Worm (Caenorhabditis elegans) whole organism, early embryonic: ENCODE results near the gene F01G4.4.
A peak's percentile ranks its signal among the peaks of the same experiment; 100 is the strongest.

Source experiments
- B0310.2 ChIP-seq: sonication (generic microtip); optimal IDR thresholded peaks from 2 replicates; lab custom pipeline; 2016; ENCODE audit warnings: mild to moderate bottlenecking, missing genetic modification characterization, missing compliant biosample characterization
- F13C5.2 ChIP-seq: sonication (generic microtip); optimal IDR thresholded peaks from 2 replicates; lab custom pipeline; 2017; ENCODE audit warnings: mild to moderate bottlenecking, missing genetic modification characterization, inconsistent platforms, missing compliant biosample characterization
- aly-1 ChIP-seq: sonication (generic microtip); optimal IDR thresholded peaks from 2 replicates; lab custom pipeline; 2016; ENCODE audit warnings: missing genetic modification characterization, missing compliant biosample characterization
- ama-1 ChIP-seq: fragments of 150-350 bp; optimal IDR thresholded peaks from 2 replicates; lab custom pipeline; 2014
- ceh-13 ChIP-seq: fragments of 200-800 bp; sonication (Bioruptor generic); optimal IDR thresholded peaks from 2 replicates; lab custom pipeline; 2018; ENCODE audit warnings: mild to moderate bottlenecking, missing genetic modification characterization, missing compliant biosample characterization
- ceh-36 ChIP-seq: sonication (generic microtip); optimal IDR thresholded peaks from 2 replicates; lab custom pipeline; 2016; ENCODE audit warnings: missing genetic modification characterization, inconsistent platforms, missing compliant biosample characterization
- ets-7 ChIP-seq: sonication (generic microtip); optimal IDR thresholded peaks from 2 replicates; lab custom pipeline; 2016; ENCODE audit warnings: missing genotype, missing genetic modification characterization, missing compliant biosample characterization
- flt-1 ChIP-seq: fragments of 200-800 bp; sonication (Bioruptor generic); IDR thresholded peaks from 2 replicates; pipeline ENCODE4 v1.3.6; 2022; ENCODE audit warnings: missing genetic modification characterization, missing compliant biosample characterization
- hmbx-1 ChIP-seq: sonication (generic microtip); optimal IDR thresholded peaks from 2 replicates; lab custom pipeline; 2016; ENCODE audit warnings: mild to moderate bottlenecking, missing genetic modification characterization, missing compliant biosample characterization
- hmg-4 ChIP-seq: fragments of 200-800 bp; sonication (Bioruptor generic); optimal IDR thresholded peaks from 2 replicates; lab custom pipeline; 2018; ENCODE audit warnings: mild to moderate bottlenecking, missing genetic modification characterization, missing compliant biosample characterization
- hnd-1 ChIP-seq: sonication (generic microtip); optimal IDR thresholded peaks from 2 replicates; lab custom pipeline; 2016; ENCODE audit warnings: missing genetic modification characterization, missing compliant biosample characterization
- pes-1 ChIP-seq: fragments of 200-800 bp; sonication (Bioruptor generic); IDR thresholded peaks from 2 replicates; pipeline ENCODE4 v1.3.6; 2022; ENCODE audit warnings: missing genetic modification reagents, missing genetic modification characterization, missing compliant biosample characterization
- scrt-1 ChIP-seq: fragments of 200-800 bp; sonication (Bioruptor generic); IDR thresholded peaks from 2 replicates; pipeline ENCODE4 v1.3.6; 2022; ENCODE audit warnings: missing genetic modification characterization, missing compliant biosample characterization
- sea-1 ChIP-seq: fragments of 200-800 bp; sonication (Bioruptor generic); conservative IDR thresholded peaks from 2 replicates; pipeline ENCODE4 v1.3.6; 2022; ENCODE audit warnings: missing genetic modification characterization, missing compliant biosample characterization
- tbx-11 ChIP-seq: fragments of 200-800 bp; sonication (Bioruptor generic); IDR thresholded peaks from 2 replicates; pipeline ENCODE4 v1.3.6; 2022; ENCODE audit warnings: missing genetic modification characterization, missing compliant biosample characterization
- tbx-37 ChIP-seq: fragments of 200-800 bp; sonication (Bioruptor generic); conservative IDR thresholded peaks from 2 replicates; pipeline ENCODE4 v1.3.6; 2022; ENCODE audit warnings: missing genetic modification reagents, missing genetic modification characterization, missing compliant biosample characterization
- tra-4 ChIP-seq: sonication (generic microtip); optimal IDR thresholded peaks from 2 replicates; lab custom pipeline; 2017; ENCODE audit warnings: missing genetic modification characterization, missing compliant biosample characterization

The F01G4.4 gene

DNA sequence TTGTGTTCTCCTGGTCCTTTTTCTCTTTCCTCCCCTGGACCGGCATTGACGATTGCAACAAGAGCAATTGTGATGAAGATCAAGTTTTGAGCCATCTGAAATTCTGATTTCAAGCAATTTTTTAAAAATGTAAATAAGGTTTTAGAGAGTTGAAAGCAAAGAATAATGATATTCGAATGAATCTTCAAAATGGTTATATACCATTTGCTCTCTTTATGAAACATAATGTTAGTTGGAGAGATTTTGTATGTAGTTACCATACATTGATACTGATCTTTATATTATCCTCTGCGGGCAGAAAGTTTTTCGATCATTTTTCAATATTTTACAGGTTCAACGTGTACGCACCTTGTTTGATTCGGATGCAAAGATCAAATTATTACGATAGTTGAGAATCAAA lies 37.4 kb upstream of the F01G4.4 start, which contains the start of gene srlf-24:
Gene srlf-24 (minus strand): TSS at position 101 of the 400 bp plus-strand sequence.
- no peak for TF ChIP-seq tra-4
- TF ChIP-seq scrt-1 (GFP tag; lab: Robert Waterston, UW) = no peak
- no peak for TF ChIP-seq F13C5.2
- no peak for TF ChIP-seq hnd-1 (tag; lab: Kevin White, UChicago)
- TF ChIP-seq tbx-37 = no peak
- no peak for TF ChIP-seq sea-1 (GFP tag; lab: Robert Waterston, UW)
- no peak for TF ChIP-seq flt-1 (GFP tag; lab: Robert Waterston, UW)

ce11 chrIV:11109771-11110170 lies 33.4 kb upstream of the F01G4.4 start, which contains the start of gene pigk-1:
Gene pigk-1, minus strand, starts transcription at chrIV:11110018.
- TF ChIP-seq pes-1 (GFP tag; lab: Robert Waterston, UW) = no peak
- TF ChIP-seq hnd-1 (tag; lab: Kevin White, UChicago) = no peak
- TF ChIP-seq sea-1 (GFP tag; lab: Robert Waterston, UW) = no peak
- no peak for TF ChIP-seq aly-1 (tag; lab: Kevin White, UChicago)
- TF ChIP-seq hmbx-1 (tag; lab: Kevin White, UChicago) = no peak
- TF ChIP-seq ama-1 (lab: Kevin White, UChicago) = no peak
- TF ChIP-seq ceh-13 (GFP tag; lab: Kevin White, UChicago) = no peak
- TF ChIP-seq scrt-1 (GFP tag; lab: Robert Waterston, UW) = no peak
- TF ChIP-seq B0310.2 = no peak
- TF ChIP-seq tra-4 = no peak
- no peak for TF ChIP-seq tbx-11 (GFP tag; lab: Robert Waterston, UW)
- TF ChIP-seq flt-1 (GFP tag; lab: Robert Waterston, UW) = no peak

DNA sequence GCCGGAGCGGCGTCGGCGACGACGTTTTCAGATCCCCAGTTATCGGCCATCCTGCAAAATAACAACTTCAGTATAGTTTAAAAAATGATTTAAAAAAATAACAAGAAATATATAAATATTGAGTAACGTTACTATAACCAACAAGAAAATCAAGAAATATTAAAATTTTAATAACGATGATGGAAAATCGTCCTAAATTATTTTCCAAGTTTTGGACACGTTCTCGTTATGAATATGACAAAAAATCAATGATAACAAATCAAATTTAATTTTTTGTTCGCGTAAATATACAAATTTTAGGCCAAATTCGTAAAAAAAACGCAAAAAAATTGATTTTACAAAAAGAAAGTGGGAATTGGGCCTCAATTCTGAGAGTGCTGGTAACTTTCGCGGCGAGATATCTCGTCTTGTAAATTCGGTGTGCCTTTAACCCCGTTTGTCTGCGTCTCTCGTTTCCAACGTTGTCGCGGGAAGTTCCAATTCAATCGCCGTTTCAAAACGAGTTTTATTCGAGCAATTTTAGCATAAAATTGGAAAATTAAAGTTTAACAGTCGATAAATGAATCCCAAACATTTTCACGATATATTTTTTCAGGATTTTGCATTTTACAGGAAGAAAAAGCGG lies 32.0 kb upstream of the F01G4.4 start, which contains the start of gene rps-5:
Gene rps-5 (minus strand): TSS at position 51 of the 625 bp plus-strand sequence.
- no peak for TF ChIP-seq B0310.2
- no peak for TF ChIP-seq tbx-11 (GFP tag; lab: Robert Waterston, UW)
- TF ChIP-seq hmg-4 (GFP tag; lab: Kevin White, UChicago) = no peak
- no peak for TF ChIP-seq tbx-37
- TF ChIP-seq pes-1 (GFP tag; lab: Robert Waterston, UW) = no peak
- no peak for TF ChIP-seq sea-1 (GFP tag; lab: Robert Waterston, UW)

ce11 chrIV:11111898-11112297 lies 31.2 kb upstream of the F01G4.4 start:
- TF ChIP-seq aly-1 (tag; lab: Kevin White, UChicago) = no peak
- no peak for TF ChIP-seq flt-1 (GFP tag; lab: Robert Waterston, UW)
- no peak for TF ChIP-seq tra-4
- no peak for TF ChIP-seq ceh-36
- TF ChIP-seq hnd-1 (tag; lab: Kevin White, UChicago) = no peak
- TF ChIP-seq B0310.2 = no peak
- TF ChIP-seq hmbx-1 (tag; lab: Kevin White, UChicago) = no peak
- TF ChIP-seq F13C5.2 = no peak
- TF ChIP-seq hmg-4 (GFP tag; lab: Kevin White, UChicago) = no peak

DNA sequence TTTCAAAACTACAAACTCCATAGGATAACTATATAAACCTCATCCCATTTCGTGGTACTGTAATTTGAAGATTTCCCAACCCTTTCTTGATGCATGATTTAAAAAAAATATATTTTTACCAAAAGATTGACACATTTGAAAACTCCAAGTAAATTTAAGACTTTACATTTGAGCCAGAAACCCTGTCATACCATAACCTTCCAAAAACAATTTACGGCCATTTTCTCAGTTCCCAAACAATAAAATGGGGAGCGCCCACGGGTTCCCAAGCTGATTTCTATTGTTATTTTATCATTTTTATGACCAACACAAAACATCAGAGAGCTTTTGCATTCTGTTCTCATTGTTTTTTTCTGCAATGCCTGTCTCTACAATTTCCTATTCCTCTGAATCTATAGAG lies 30.5 kb upstream of the F01G4.4 start, which contains the start of gene clc-9:
Gene clc-9 (plus strand): TSS at position 301 of the 400 bp plus-strand sequence.
- TF ChIP-seq F13C5.2 = no peak

DNA sequence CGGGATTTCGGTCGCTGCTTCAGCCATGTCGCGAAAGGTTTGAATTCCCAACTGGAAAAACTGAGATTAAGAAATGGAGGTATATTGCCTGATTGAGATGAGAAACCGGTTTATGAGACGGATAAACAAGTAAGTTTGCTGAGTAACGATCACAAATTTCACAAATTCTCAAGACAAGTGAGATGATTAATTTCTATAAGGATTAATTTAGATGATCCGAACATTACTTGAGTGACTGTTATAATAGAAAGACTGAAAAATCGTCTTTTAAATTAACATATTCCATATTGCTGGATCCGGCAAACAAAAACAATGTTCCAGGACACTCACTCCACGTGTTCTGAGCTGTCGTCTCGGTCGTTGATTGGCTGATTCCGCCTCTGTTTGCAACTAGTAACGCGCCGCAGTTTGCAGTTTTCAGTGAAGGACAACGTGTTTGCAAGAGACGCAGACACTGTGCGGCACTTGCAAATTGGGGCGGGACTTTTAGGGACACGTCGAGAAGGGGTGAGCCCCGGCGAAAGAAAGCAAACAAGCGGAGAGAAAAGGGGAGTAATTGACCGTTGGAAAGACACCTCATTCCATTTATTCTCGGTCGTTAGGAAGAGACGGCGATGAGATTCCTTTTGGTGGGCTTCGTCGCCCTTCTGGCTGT lies 24.2 kb upstream of the F01G4.4 start, which contains the start of the genes imp-2 and enpl-1:
Gene imp-2 (minus strand): TSS at position 51 of the 655 bp plus-strand sequence.
Gene enpl-1 (plus strand): TSS at position 462 of the 655 bp plus-strand sequence.
- TF ChIP-seq F13C5.2 = peak; percentile 86
- TF ChIP-seq hmbx-1 (tag; lab: Kevin White, UChicago) = no peak
- no peak for TF ChIP-seq ets-7
- TF ChIP-seq pes-1 (GFP tag; lab: Robert Waterston, UW) = no peak
- no peak for TF ChIP-seq sea-1 (GFP tag; lab: Robert Waterston, UW)
- TF ChIP-seq ceh-36 = no peak
- no peak for TF ChIP-seq B0310.2
- peak; percentile 68 for TF ChIP-seq hmg-4 (GFP tag; lab: Kevin White, UChicago)
- TF ChIP-seq flt-1 (GFP tag; lab: Robert Waterston, UW) = 0 out of 2 replicates have a peak, but pooled peaks have one; percentile 36
- TF ChIP-seq hnd-1 (tag; lab: Kevin White, UChicago) = no peak
- TF ChIP-seq ama-1 (lab: Kevin White, UChicago) = no peak
- peak; percentile 60 for TF ChIP-seq aly-1 (tag; lab: Kevin White, UChicago)
- no peak for TF ChIP-seq tra-4

- TF ChIP-seq hmg-4 (GFP tag; lab: Kevin White, UChicago) = no peak
- TF ChIP-seq hmbx-1 (tag; lab: Kevin White, UChicago) = no peak
- no peak for TF ChIP-seq pes-1 (GFP tag; lab: Robert Waterston, UW)
- 0 out of 2 replicates have a peak, but pooled peaks have one; percentile 51 for TF ChIP-seq tbx-11 (GFP tag; lab: Robert Waterston, UW)
These were observed 23.1 kb upstream of the F01G4.4 start for ce11 chrIV:11119972-11120562.

DNA sequence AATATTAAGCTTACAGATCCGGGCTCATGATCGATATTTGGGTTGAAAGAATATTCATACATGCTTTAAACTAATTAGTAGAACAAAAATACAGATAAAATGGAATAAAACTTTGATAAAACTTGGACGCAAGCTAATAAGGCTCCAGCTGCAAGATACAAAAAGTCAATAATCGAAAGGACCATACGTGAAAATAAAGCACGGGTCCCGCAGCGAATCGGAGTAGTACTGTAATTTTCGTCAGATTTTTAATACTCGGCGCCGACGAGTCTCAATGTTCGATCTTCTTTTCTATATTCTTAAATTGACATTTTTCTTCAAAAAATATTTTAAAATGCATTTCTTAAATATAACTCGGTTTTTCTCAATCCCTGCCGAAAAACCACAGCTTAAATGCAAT lies 18.5 kb upstream of the F01G4.4 start, which contains the start of gene spo-11:
Gene spo-11 (minus strand): TSS at position 189 of the 400 bp plus-strand sequence.
- TF ChIP-seq ets-7 (no peak), tra-4 (no peak), hnd-1 (tag; lab: Kevin White, UChicago) (no peak), pes-1 (GFP tag; lab: Robert Waterston, UW) (no peak), ceh-13 (GFP tag; lab: Kevin White, UChicago) (no peak), ceh-36 (no peak), ama-1 (lab: Kevin White, UChicago) (no peak), scrt-1 (GFP tag; lab: Robert Waterston, UW) (no peak), flt-1 (GFP tag; lab: Robert Waterston, UW) (no peak), aly-1 (tag; lab: Kevin White, UChicago) (no peak), tbx-11 (GFP tag; lab: Robert Waterston, UW) (no peak)
